Fruit fly (Drosophila melanogaster) S2 (cell line): ENCODE measurements around the gene Acat2.

ENCODE experiments used
- CG8478 ChIP-seq: fragments of >200 bp; optimal IDR thresholded peaks from 2 replicates; lab custom pipeline; 2018
- CTCF ChIP-seq, 2 experiments: fragments of >200 bp; optimal IDR thresholded peaks; 2 replicates each; lab custom pipeline; 2018

DNA sequence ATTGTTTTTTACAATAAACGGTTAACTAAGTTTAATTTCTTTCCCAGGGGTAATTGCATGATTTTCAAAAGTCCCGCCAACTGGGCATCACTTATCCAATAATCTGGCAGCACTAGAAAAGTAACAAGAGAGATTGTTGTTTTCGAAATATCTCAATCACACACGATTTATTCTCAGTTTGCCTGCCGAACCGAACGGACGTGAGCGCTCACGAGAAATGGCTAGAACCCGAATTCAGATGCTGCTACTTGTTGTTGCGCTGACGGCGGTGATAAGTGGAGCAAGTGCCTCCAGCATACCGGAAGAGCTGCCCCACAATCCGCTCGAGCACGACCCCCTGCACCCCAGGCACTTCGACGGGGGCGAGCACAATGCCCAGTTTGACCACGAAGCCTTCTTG lies 4.2 kb upstream of the Acat2 start, which contains the start of gene scf:
- no peak for TF ChIP-seq CG8478 (lab: Kevin White, UChicago)
- TF ChIP-seq CTCF (optimal IDR thresholded peaks at IDR 0.05; lab: Kevin White, UChicago): no peak
